Worm (Caenorhabditis elegans) whole organism, L2 larva: ENCODE results near the gene let-721.

Experiments used
- C34F6.9 ChIP-seq: fragments of 150-350 bp; optimal IDR thresholded peaks from 2 replicates; lab custom pipeline; 2014; ENCODE audit warnings: missing biosample characterization, missing genetic modification characterization
- F13H6.1 ChIP-seq: sonication (generic microtip); optimal IDR thresholded peaks from 2 replicates; lab custom pipeline; 2016; ENCODE audit warnings: missing genetic modification characterization, missing compliant biosample characterization
- R02D3.7 ChIP-seq: fragments of 150-350 bp; optimal IDR thresholded peaks from 2 replicates; lab custom pipeline; 2014; ENCODE audit warnings: missing biosample characterization, missing genetic modification characterization
- Y55F3AM.14 ChIP-seq: fragments of 200-800 bp; sonication (Bioruptor generic); optimal IDR thresholded peaks from 2 replicates; lab custom pipeline; 2018; ENCODE audit warnings: mild to moderate bottlenecking, missing genetic modification characterization, missing compliant biosample characterization
- ZK546.5 ChIP-seq: sonication (generic microtip); optimal IDR thresholded peaks from 2 replicates; lab custom pipeline; 2017; ENCODE audit warnings: missing biosample characterization, missing genetic modification characterization
- alr-1 ChIP-seq: fragments of 150-350 bp; optimal IDR thresholded peaks from 2 replicates; lab custom pipeline; 2014; ENCODE audit warnings: missing biosample characterization, missing genetic modification characterization
- aly-2 ChIP-seq: fragments of 150-350 bp; optimal IDR thresholded peaks from 2 replicates; lab custom pipeline; 2014; ENCODE audit warnings: missing biosample characterization, missing genetic modification characterization
- blmp-1 ChIP-seq: sonication (generic microtip); optimal IDR thresholded peaks from 2 replicates; lab custom pipeline; 2017; ENCODE audit warnings: missing genetic modification characterization, mild to moderate bottlenecking, missing compliant biosample characterization, antibody characterized with exemption, moderate library complexity; ENCODE audit not compliant: insufficient read depth
- ceh-82 ChIP-seq: fragments of 150-350 bp; optimal IDR thresholded peaks from 2 replicates; lab custom pipeline; 2014; ENCODE audit warnings: missing biosample characterization, missing genetic modification characterization
- dmd-4 ChIP-seq: sonication (generic microtip); optimal IDR thresholded peaks from 2 replicates; lab custom pipeline; 2017; ENCODE audit warnings: missing biosample characterization, missing genetic modification characterization
- egl-27 ChIP-seq: sonication (generic microtip); optimal IDR thresholded peaks from 3 replicates; lab custom pipeline; 2017; ENCODE audit warnings: missing biosample characterization, missing genetic modification reagents, missing genetic modification characterization
- elt-3 ChIP-seq: sonication (generic microtip); optimal IDR thresholded peaks from 2 replicates; lab custom pipeline; 2017; ENCODE audit warnings: missing biosample characterization, missing genetic modification characterization
- fos-1 ChIP-seq: fragments of 150-350 bp; optimal IDR thresholded peaks from 2 replicates; lab custom pipeline; 2014; ENCODE audit warnings: missing biosample characterization, missing genetic modification characterization
- gmeb-1 ChIP-seq: fragments of 150-350 bp; optimal IDR thresholded peaks from 2 replicates; lab custom pipeline; 2014; ENCODE audit warnings: missing biosample characterization, missing genetic modification characterization
- lin-13 ChIP-seq: fragments of 150-350 bp; optimal IDR thresholded peaks from 2 replicates; lab custom pipeline; 2014; ENCODE audit warnings: missing biosample characterization, missing genetic modification reagents, missing genetic modification characterization
- lin-39 ChIP-seq: fragments of 150-350 bp; optimal IDR thresholded peaks from 2 replicates; lab custom pipeline; 2014; ENCODE audit warnings: missing biosample characterization, missing genetic modification reagents, missing genetic modification characterization
- lsy-2 ChIP-seq, 2 experiments: fragments of 150-350 bp in 1 of 2; sonication (generic microtip) in 1 of 2; optimal IDR thresholded peaks; 2 replicates each; lab custom pipeline; 2014 to 2017; ENCODE audit warnings: missing biosample characterization in 2 of 2, missing genetic modification characterization in 2 of 2
- mbf-1 ChIP-seq: sonication (generic microtip); optimal IDR thresholded peaks from 2 replicates; lab custom pipeline; 2017; ENCODE audit warnings: missing biosample characterization, missing genetic modification characterization
- nhr-10 ChIP-seq: sonication (generic microtip); optimal IDR thresholded peaks from 2 replicates; lab custom pipeline; 2017; ENCODE audit warnings: missing biosample characterization, missing genetic modification characterization
- nhr-11 ChIP-seq: fragments of 150-350 bp; optimal IDR thresholded peaks from 2 replicates; lab custom pipeline; 2014; ENCODE audit warnings: missing biosample characterization, missing genetic modification characterization
- nhr-12 ChIP-seq: fragments of 150-350 bp; optimal IDR thresholded peaks from 2 replicates; lab custom pipeline; 2014; ENCODE audit warnings: missing biosample characterization, missing genetic modification characterization
- nhr-129 ChIP-seq: fragments of 150-350 bp; optimal IDR thresholded peaks from 2 replicates; lab custom pipeline; 2014; ENCODE audit warnings: missing biosample characterization, missing genetic modification characterization
- nhr-25 ChIP-seq: fragments of 150-350 bp; sonication (generic microtip); optimal IDR thresholded peaks from 3 replicates; lab custom pipeline; 2014; ENCODE audit warnings: missing biosample characterization, missing genetic modification characterization
- peb-1 ChIP-seq: fragments of 150-350 bp; optimal IDR thresholded peaks from 2 replicates; lab custom pipeline; 2014; ENCODE audit warnings: missing biosample characterization, missing genetic modification characterization
- skn-1 ChIP-seq: sonication (generic microtip); optimal IDR thresholded peaks from 2 replicates; lab custom pipeline; 2017; ENCODE audit warnings: missing biosample characterization, missing genetic modification characterization
- sma-3 ChIP-seq: sonication (generic microtip); optimal IDR thresholded peaks from 2 replicates; lab custom pipeline; 2016; ENCODE audit warnings: missing genetic modification reagents, missing genetic modification characterization, missing compliant biosample characterization
- sma-9 ChIP-seq, 2 experiments: fragments of 150-350 bp in 1 of 2; sonication (generic microtip) in 1 of 2; optimal IDR thresholded peaks; 2 replicates each; lab custom pipeline; 2014 to 2016; ENCODE audit warnings: missing genetic modification characterization in 2 of 2, mild to moderate bottlenecking in 1 of 2, missing biosample characterization in 1 of 2, missing compliant biosample characterization in 1 of 2, missing genetic modification reagents in 1 of 2, moderate library complexity in 1 of 2
- snpc-4 ChIP-seq: fragments of 150-350 bp; optimal IDR thresholded peaks from 2 replicates; lab custom pipeline; 2014; ENCODE audit warnings: missing biosample characterization, missing genetic modification characterization
- unc-39 ChIP-seq: fragments of 150-350 bp; optimal IDR thresholded peaks from 2 replicates; lab custom pipeline; 2014; ENCODE audit warnings: missing biosample characterization, missing genetic modification characterization
- unc-55 ChIP-seq: fragments of 150-350 bp; sonication (generic microtip); optimal IDR thresholded peaks from 3 replicates; lab custom pipeline; 2014; ENCODE audit warnings: missing biosample characterization, missing genetic modification reagents, missing genetic modification characterization
- unc-62 ChIP-seq: fragments of 150-350 bp; optimal IDR thresholded peaks from 2 replicates; lab custom pipeline; 2014; ENCODE audit warnings: missing biosample characterization, missing genetic modification reagents, missing genetic modification characterization
- ztf-11 ChIP-seq: sonication (generic microtip); optimal IDR thresholded peaks from 2 replicates; lab custom pipeline; 2017; ENCODE audit warnings: missing biosample characterization, missing genetic modification characterization
- ztf-4 ChIP-seq: fragments of 150-350 bp; optimal IDR thresholded peaks from 2 replicates; lab custom pipeline; 2014; ENCODE audit warnings: missing biosample characterization, missing genetic modification characterization

let-721 gene

DNA sequence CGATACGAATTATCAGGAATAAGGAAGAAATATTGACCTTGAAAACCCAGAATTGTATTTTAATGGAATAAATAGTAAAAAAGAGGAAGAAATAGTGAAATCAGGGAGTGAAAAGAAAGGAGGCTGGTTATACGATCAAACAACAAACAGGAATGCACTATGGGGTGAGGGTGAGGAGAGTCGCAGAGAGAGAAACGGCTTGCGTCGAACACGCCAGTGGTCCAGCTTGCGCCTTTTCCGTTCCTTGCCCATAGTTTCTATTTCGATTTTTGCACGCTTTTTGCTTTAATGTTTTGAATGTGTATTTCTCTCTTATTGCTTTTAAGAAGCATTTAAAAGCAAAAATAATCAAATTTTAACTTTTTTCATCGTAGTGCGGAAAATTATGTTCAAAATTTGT is 7.0 kb upstream of the let-721 start (continued):
- TF ChIP-seq nhr-129 (peak; percentile 94), gmeb-1 (tag; lab: Kevin White, UChicago) (peak; percentile 77), snpc-4 (tag; lab: Kevin White, UChicago) (peak; percentile 41), ceh-82 (tag; lab: Kevin White, UChicago) (no peak), sma-3 (peak; percentile 80), nhr-10 (tag; lab: Kevin White, UChicago) (no peak)
- TF ChIP-seq, all 48 proteins: peak for 27

DNA sequence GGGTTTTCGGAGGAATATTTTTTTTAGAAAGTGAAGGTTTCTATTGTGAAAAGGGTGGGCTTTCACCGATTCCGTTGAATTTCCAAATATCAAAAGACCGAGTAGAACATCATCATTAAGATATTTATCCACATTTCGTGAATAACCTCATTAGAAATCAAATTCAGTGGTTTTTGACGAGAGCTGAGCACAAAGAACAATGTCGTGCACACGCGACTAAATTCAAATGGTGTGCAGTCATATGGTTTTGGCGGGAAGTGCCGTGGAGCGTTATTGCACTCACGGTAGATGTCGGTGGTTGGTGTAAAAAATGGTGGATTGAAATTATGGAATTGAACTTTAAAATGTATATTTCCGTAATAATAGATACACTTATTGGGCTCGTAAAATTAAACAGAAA is 6.0 kb upstream of the let-721 start:
- peak; percentile 38 for TF ChIP-seq C34F6.9 (tag; lab: Kevin White, UChicago)
- peak; percentile 40 for TF ChIP-seq unc-55
- peak; percentile 25 for TF ChIP-seq nhr-129
- peak in 1 of 2 experiments; percentile 15 for TF ChIP-seq lsy-2 (tag; optimal IDR thresholded peaks at IDR 0.05; lab: Kevin White, UChicago)
- no peak for TF ChIP-seq R02D3.7
- TF ChIP-seq aly-2 (tag; lab: Kevin White, UChicago), result no peak
- no peak for TF ChIP-seq gmeb-1 (tag; lab: Kevin White, UChicago)

DNA sequence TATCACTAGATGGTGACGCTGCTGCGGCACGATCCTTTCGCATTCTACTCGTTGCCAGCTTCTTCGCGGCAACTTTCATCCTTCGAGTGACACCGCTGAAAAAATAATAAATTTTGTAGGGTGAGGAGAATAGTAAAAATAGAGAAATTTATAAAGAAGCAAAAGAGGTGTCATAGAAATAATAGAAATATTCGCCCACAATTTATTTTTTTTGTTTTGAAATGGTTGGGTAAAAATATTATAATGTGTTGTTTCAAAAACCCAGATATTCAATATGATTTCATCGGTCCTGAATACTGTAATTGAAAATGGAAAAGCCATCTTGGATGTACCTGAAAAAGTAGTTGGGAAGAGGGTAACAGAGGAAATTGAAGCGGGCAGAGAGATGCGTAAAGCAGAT is 5.6 kb upstream of the let-721 start, which contains the start of gene set-1:
TSS of gene set-1 (minus strand) at position 101 of the 400 bp plus-strand sequence.
- TF ChIP-seq dmd-4 (tag; lab: Kevin White, UChicago), result no peak
- TF ChIP-seq elt-3 (tag; lab: Kevin White, UChicago), result no peak
- no peak for TF ChIP-seq C34F6.9 (tag; lab: Kevin White, UChicago)
- TF ChIP-seq mbf-1 (tag; lab: Kevin White, UChicago), result no peak
- TF ChIP-seq egl-27 (tag; lab: Kevin White, UChicago), result no peak
- TF ChIP-seq sma-3, result no peak
- TF ChIP-seq unc-55, result no peak
- TF ChIP-seq lin-39, result no peak
- TF ChIP-seq blmp-1, result no peak
- TF ChIP-seq skn-1, result no peak
- no peak for TF ChIP-seq Y55F3AM.14 (GFP tag; lab: Kevin White, UChicago)
- no peak for TF ChIP-seq alr-1 (tag; lab: Kevin White, UChicago)
- no peak for TF ChIP-seq unc-62 (GFP tag; lab: Kevin White, UChicago)
- TF ChIP-seq F13H6.1 (tag; lab: Kevin White, UChicago), result no peak
- no peak for TF ChIP-seq nhr-11 (tag; lab: Kevin White, UChicago)
- TF ChIP-seq fos-1 (tag; lab: Kevin White, UChicago), result no peak
- TF ChIP-seq aly-2 (tag; lab: Kevin White, UChicago), result no peak
- TF ChIP-seq unc-39 (tag; lab: Kevin White, UChicago), result no peak
- TF ChIP-seq lin-13 (GFP tag; lab: Kevin White, UChicago), result no peak
- no peak for TF ChIP-seq ztf-11 (tag; lab: Kevin White, UChicago)

DNA sequence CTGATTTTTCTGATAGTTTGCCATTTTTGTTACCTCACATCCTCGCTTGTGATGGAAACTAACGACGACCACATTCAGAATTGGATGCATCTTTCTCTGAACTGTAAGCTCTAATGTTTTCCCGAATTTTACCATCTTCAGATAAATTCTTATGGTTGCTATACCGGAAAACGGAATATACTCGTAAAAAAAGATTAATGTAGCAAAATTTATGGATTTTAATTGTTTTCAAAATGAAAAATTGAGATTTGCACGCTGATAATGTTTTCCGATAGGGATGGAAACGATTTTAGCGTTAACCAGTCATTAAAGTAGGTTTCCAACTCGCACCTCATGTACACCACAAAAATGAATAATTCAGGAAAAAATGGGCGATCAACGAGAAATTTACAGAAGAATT is 3.9 kb upstream of the let-721 start, which contains the start of gene T26A5.6:
TSS of gene T26A5.6 (minus strand) at position 101 of the 400 bp plus-strand sequence.
- TF ChIP-seq ztf-4 (no peak), mbf-1 (tag; lab: Kevin White, UChicago) (no peak), gmeb-1 (tag; lab: Kevin White, UChicago) (no peak), ZK546.5 (tag; lab: Kevin White, UChicago) (no peak), C34F6.9 (tag; lab: Kevin White, UChicago) (no peak), nhr-25 (tag; lab: Kevin White, UChicago) (no peak)

DNA sequence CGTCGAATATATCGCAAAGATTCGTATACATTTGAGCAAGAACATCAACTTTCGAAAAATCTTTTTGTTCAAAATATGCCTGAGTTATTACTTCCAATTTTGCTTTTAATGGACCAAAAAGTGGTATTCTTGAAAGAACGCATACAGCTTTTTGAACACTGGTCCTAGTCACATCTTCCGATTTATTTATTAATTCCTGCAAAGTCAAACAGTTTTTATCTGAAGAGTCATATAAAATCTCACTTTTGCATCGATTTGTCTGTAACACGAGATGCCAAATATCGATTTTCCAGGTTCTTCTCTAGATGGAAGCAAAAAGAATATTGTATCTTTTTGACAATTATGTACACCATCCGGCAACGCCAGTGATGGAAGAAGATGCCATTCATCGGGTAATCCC is 3.1 kb upstream of the let-721 start:
- TF ChIP-seq sma-9 (GFP tag; optimal IDR thresholded peaks at IDR 0.05; lab: Kevin White, UChicago), result no peak
- TF ChIP-seq sma-9 (tag; optimal IDR thresholded peaks at IDR 0.05; lab: Kevin White, UChicago), result no peak
- no peak for TF ChIP-seq ztf-4
- no peak for TF ChIP-seq nhr-129
- TF ChIP-seq gmeb-1 (tag; lab: Kevin White, UChicago), result no peak
- TF ChIP-seq Y55F3AM.14 (GFP tag; lab: Kevin White, UChicago), result no peak
- TF ChIP-seq unc-62 (GFP tag; lab: Kevin White, UChicago), result no peak
- no peak for TF ChIP-seq nhr-11 (tag; lab: Kevin White, UChicago)
- no peak for TF ChIP-seq peb-1
- TF ChIP-seq egl-27 (tag; lab: Kevin White, UChicago), result no peak
- TF ChIP-seq fos-1 (tag; lab: Kevin White, UChicago), result no peak
- no peak for TF ChIP-seq nhr-12
